Worm (Caenorhabditis elegans): Measurements from ENCODE around the gene clec-234.

DNA sequence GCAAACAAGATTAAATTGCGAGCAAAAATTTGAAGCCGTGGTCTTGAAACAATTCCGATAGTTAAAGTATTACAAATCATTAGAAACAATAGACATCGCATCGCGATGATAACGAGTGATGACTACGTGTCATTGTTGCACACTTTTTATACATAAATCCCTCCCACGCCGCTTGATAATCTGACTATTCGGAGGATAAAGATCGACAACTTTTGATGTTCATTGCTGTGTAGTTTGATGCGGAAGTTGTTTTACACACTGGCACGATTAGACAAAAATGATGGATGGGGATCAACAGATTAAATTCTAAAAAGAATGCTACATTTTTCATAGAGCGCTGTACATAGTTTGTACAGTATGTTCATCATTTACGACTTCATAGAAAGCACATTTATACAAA, 45.9 kb upstream of the clec-234 start, which contains the start of gene T08G3.11:
- TF ChIP-seq ama-1 (optimal IDR thresholded peaks at IDR 0.05), result no peak
- no peak for TF ChIP-seq tbx-11 (GFP tag; IDR thresholded peaks at IDR 0.05)
- TF ChIP-seq ceh-13 (GFP tag; optimal IDR thresholded peaks at IDR 0.05), result no peak
